Fruit fly (Drosophila melanogaster): Measurements from ENCODE around the gene CSN6.

DNA sequence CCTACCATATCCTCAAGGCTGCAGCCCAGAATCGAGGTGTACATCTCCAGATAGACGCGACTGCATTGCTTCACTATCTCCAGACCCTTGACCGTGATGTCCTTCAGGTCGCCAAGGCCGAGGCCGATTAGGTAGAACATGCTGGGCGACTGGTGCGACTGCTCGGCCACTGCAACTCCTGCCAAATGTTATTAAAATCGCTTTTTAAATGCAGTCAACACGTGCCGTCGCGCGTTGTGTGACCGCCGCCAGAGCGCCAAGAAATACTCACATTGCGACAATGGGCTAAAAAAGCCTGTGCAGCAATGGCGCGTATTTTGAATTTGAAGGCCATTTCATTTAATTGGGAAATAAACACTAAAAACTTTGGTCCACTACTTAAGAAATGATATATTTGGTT, 2.4 kb downstream of the CSN6 start, which contains the start of gene Dph5:
- no peak for TF ChIP-seq CG8159 (tag; optimal IDR thresholded peaks at IDR 0.05)
- no peak for TF ChIP-seq Ets98B (GFP tag; IDR thresholded peaks at IDR 0.05)
- TF ChIP-seq CG13204 (GFP tag; optimal IDR thresholded peaks at IDR 0.05), result no peak

Measured in whole organism, pupa.